Worm (Caenorhabditis elegans) whole organism, young adult: ENCODE results near the gene Y59E9AL.36.
"Not testable (repeated sequence)": the region's sequence is repeated elsewhere in the genome, so short reads cannot be mapped to it uniquely, and the experiment has no call there.

Experiments used
- B0019.2 ChIP-seq: fragments of 200-800 bp; sonication (Bioruptor generic); conservative IDR thresholded peaks from 2 replicates; pipeline ENCODE4 v1.3.6; 2022; ENCODE audit warnings: missing genetic modification reagents, missing genetic modification characterization, missing compliant biosample characterization
- F10E7.11 ChIP-seq: sonication (generic microtip); optimal IDR thresholded peaks from 2 replicates; lab custom pipeline; 2017; ENCODE audit warnings: mild to moderate bottlenecking, missing genetic modification characterization, moderate library complexity, missing compliant biosample characterization
- F33H1.4 ChIP-seq: fragments of 200-800 bp; sonication (Bioruptor generic); IDR thresholded peaks from 2 replicates; pipeline ENCODE4 v1.3.6; 2022; ENCODE audit warnings: missing genetic modification reagents, missing genetic modification characterization, missing compliant biosample characterization
- F37B4.10 ChIP-seq: fragments of 200-800 bp; sonication (Bioruptor generic); IDR thresholded peaks from 2 replicates; pipeline ENCODE4 v1.3.6; 2022; ENCODE audit warnings: missing genetic modification characterization, missing compliant biosample characterization
- F57A8.1 ChIP-seq: fragments of 200-800 bp; sonication (Bioruptor generic); optimal IDR thresholded peaks from 2 replicates; lab custom pipeline; 2018; ENCODE audit warnings: mild to moderate bottlenecking, missing genetic modification characterization, moderate library complexity, missing compliant biosample characterization
- K11D2.4 ChIP-seq: fragments of 200-800 bp; sonication (Bioruptor generic); IDR thresholded peaks from 2 replicates; pipeline ENCODE4 v1.3.6; 2022; ENCODE audit warnings: missing genetic modification reagents, missing genetic modification characterization, missing compliant biosample characterization
- T26A5.8 ChIP-seq: sonication (generic microtip); optimal IDR thresholded peaks from 2 replicates; lab custom pipeline; 2016; ENCODE audit warnings: missing genetic modification characterization, missing compliant biosample characterization
- attf-5 ChIP-seq: fragments of 200-800 bp; sonication (Bioruptor generic); optimal IDR thresholded peaks from 2 replicates; lab custom pipeline; 2018; ENCODE audit warnings: mild to moderate bottlenecking, missing genetic modification characterization, missing compliant biosample characterization
- attf-6 ChIP-seq: fragments of 200-800 bp; sonication (Bioruptor generic); IDR thresholded peaks from 2 replicates; pipeline ENCODE4 v1.3.6; 2022; ENCODE audit warnings: missing genetic modification reagents, missing genetic modification characterization, missing compliant biosample characterization
- ceh-58 ChIP-seq: fragments of 200-800 bp; sonication (Bioruptor generic); IDR thresholded peaks from 2 replicates; pipeline ENCODE4 v1.3.6; 2022; ENCODE audit warnings: missing genetic modification characterization, missing compliant biosample characterization
- ceh-91 ChIP-seq: fragments of 200-800 bp; sonication (Bioruptor generic); IDR thresholded peaks from 2 replicates; pipeline ENCODE4 v1.3.6; 2022; ENCODE audit warnings: missing genetic modification reagents, missing genetic modification characterization, missing compliant biosample characterization
- lag-1 ChIP-seq: fragments of 200-800 bp; sonication (Bioruptor generic); IDR thresholded peaks from 2 replicates; pipeline ENCODE4 v1.3.6; 2022; ENCODE audit warnings: missing genetic modification reagents, missing genetic modification characterization, missing compliant biosample characterization
- lin-26 ChIP-seq: fragments of 200-800 bp; sonication (Bioruptor generic); IDR thresholded peaks from 2 replicates; pipeline ENCODE4 v1.3.6; 2022; ENCODE audit warnings: missing genetic modification reagents, missing genetic modification characterization, missing compliant biosample characterization
- lir-1 ChIP-seq: fragments of 200-800 bp; sonication (Bioruptor generic); conservative IDR thresholded peaks from 2 replicates; pipeline ENCODE4 v1.3.6; 2022; ENCODE audit warnings: missing genetic modification reagents, missing genetic modification characterization, missing compliant biosample characterization
- madf-6 ChIP-seq: fragments of 200-800 bp; sonication (Bioruptor generic); IDR thresholded peaks from 2 replicates; pipeline ENCODE4 v1.3.6; 2022; ENCODE audit warnings: missing genetic modification reagents, missing genetic modification characterization, missing compliant biosample characterization
- madf-8 ChIP-seq: fragments of 200-800 bp; sonication (Bioruptor generic); conservative IDR thresholded peaks from 2 replicates; pipeline ENCODE4 v1.3.6; 2022; ENCODE audit warnings: missing genetic modification reagents, missing genetic modification characterization, missing compliant biosample characterization
- mcd-1 ChIP-seq: fragments of 200-800 bp; sonication (Bioruptor generic); IDR thresholded peaks from 2 replicates; pipeline ENCODE4 v1.3.6; 2022; ENCODE audit warnings: missing genetic modification reagents, missing genetic modification characterization, missing compliant biosample characterization
- nfya-1 ChIP-seq: sonication (generic microtip); optimal IDR thresholded peaks from 2 replicates; lab custom pipeline; 2017; ENCODE audit warnings: antibody characterized with exemption, missing compliant biosample characterization, missing genetic modification characterization, borderline replicate concordance; ENCODE audit not compliant: insufficient read depth
- nhr-179 ChIP-seq: sonication (generic microtip); optimal IDR thresholded peaks from 2 replicates; lab custom pipeline; 2016; ENCODE audit warnings: mild to moderate bottlenecking, missing genetic modification characterization, missing compliant biosample characterization
- nhr-27 ChIP-seq: fragments of 200-800 bp; sonication (Bioruptor generic); optimal IDR thresholded peaks from 2 replicates; lab custom pipeline; 2018; ENCODE audit warnings: mild to moderate bottlenecking, missing genetic modification characterization, moderate library complexity, missing compliant biosample characterization
- rcor-1 ChIP-seq: fragments of 200-800 bp; sonication (Bioruptor generic); IDR thresholded peaks from 2 replicates; pipeline ENCODE4 v1.3.6; 2022; ENCODE audit warnings: missing genetic modification reagents, missing genetic modification characterization, missing compliant biosample characterization
- rpc-1 ChIP-seq, 2 experiments: fragments of 150-350 bp in 1 of 2; sonication (generic microtip) in 1 of 2; optimal IDR thresholded peaks; 2 replicates each; lab custom pipeline; 2014 to 2018; ENCODE audit warnings: missing biosample characterization in 1 of 2, missing genetic modification characterization in 1 of 2, missing genetic modification reagents in 1 of 2, missing genotype in 1 of 2
- snpc-4 ChIP-seq, 5 experiments: fragments of 150-350 bp in 1 of 5; sonication (generic microtip) in 4 of 5; optimal IDR thresholded peaks; 2 replicates each; lab custom pipeline; 2014 to 2018; ENCODE audit warnings: missing genetic modification characterization in 5 of 5, missing biosample characterization in 3 of 5, antibody characterized with exemption in 2 of 5, mild to moderate bottlenecking in 2 of 5, missing compliant biosample characterization in 2 of 5, missing genotype in 2 of 5, moderate library complexity in 2 of 5, missing genetic modification reagents in 1 of 5
- tlf-1 ChIP-seq: fragments of 200-800 bp; sonication (Bioruptor generic); optimal IDR thresholded peaks from 2 replicates; lab custom pipeline; 2018; ENCODE audit warnings: mild to moderate bottlenecking, missing genetic modification characterization, missing compliant biosample characterization
- ztf-18 ChIP-seq: sonication (generic microtip); optimal IDR thresholded peaks from 2 replicates; lab custom pipeline; 2016; ENCODE audit warnings: missing genotype, mild to moderate bottlenecking, missing genetic modification characterization, missing compliant biosample characterization
- ztf-6 ChIP-seq: fragments of 200-800 bp; sonication (Bioruptor generic); IDR thresholded peaks from 2 replicates; pipeline ENCODE4 v1.3.6; 2022; ENCODE audit warnings: missing genetic modification reagents, missing genetic modification characterization, missing compliant biosample characterization

Gene Y59E9AL.36

DNA sequence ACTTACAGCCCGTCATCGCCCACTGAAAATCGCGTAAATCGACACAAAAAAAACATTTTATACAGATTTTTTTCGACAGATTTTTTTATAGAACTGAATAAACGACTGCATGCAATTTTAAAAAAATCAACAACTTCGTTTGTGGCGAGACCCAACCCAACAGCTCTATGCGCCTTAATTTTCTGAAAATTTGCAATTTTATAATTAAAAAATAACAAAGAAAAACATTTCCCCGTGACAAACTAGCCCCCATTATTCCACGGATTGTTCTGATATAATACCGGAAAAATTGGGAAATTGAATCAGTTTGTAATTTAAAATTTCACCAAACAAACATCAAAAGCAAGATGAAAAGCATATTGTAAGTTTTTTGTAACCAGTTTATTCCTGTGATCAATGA is 43.3 kb downstream of the Y59E9AL.36 start, which contains the start of gene ptp-5.1:
Gene ptp-5.1, plus strand, starts transcription at position 301 of the 400 bp plus-strand sequence.
- no peak for TF ChIP-seq B0019.2 (GFP tag; lab: Robert Waterston, UW)

DNA sequence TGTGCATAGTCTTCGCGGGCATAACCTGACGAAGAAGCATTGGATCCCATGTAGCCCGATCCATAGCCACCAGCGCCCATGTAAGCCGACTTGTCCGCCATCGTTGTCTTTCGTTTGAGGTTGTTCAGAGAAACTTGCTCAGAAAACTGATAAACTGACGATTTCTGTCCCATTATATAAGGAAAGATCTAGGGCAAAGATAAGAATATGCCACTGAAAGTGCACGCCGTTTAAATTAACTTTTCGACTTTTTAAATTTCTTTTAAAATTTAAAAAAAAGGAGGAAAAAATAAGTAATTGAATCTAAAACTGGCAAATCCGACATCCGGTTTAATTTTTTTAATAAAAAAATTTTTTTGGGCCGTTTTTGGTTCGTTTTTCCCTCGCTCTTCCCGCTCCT is 43.7 kb downstream of the Y59E9AL.36 start, which contains the start of gene nspd-6:
Gene nspd-6, minus strand, starts transcription at position 101 of the 400 bp plus-strand sequence.
- TF ChIP-seq ztf-18 (tag; lab: Kevin White, UChicago); B0019.2 (GFP tag; lab: Robert Waterston, UW); F33H1.4: not testable (repeated sequence)

ce11 chrIV:5162941-5163340 is 46.3 kb downstream of the Y59E9AL.36 start, which contains the start of the genes nspd-3 and C24D10.2:
nspd-3 (minus strand) TSS chrIV:5163041.
C24D10.2 (plus strand) TSS chrIV:5163339.
- not testable (repeated sequence) for TF ChIP-seq rcor-1 (GFP tag; lab: Robert Waterston, UW); attf-5 (GFP tag; lab: Kevin White, UChicago); tlf-1 (GFP tag; lab: Kevin White, UChicago)
- TF ChIP-seq, all 124 proteins: peak for 0; not testable (repeated sequence) for 124

DNA sequence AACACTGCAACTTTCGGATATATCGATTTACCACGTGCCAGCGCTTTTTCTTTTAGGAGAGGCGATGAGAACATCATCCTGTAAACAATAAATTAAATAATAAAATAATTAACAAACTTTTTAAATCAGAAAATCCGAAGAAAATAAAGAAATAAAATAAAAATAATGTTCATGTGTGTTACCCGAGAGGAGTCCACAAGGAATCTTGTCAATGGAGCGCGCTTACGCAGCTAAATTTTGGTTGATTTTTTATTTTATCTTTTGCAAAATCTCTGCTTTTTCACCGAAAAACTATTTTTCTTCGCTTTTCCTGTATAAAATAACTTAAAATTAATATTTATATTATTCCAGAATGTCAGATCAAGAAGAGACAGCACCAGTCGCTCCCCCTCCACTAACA is 49.1 kb downstream of the Y59E9AL.36 start, which contains the start of the genes C24D10.6 and C24D10.4:
Gene C24D10.6, minus strand, starts transcription at position 78 of the 400 bp plus-strand sequence.
Gene C24D10.4, plus strand, starts transcription at position 352 of the 400 bp plus-strand sequence.
- peak; percentile 87 for TF ChIP-seq mcd-1 (GFP tag; lab: Robert Waterston, UW)
- TF ChIP-seq snpc-4 (GFP tag; optimal IDR thresholded peaks at IDR 0.05; lab: Kevin White, UChicago), result peak; percentile 40
- TF ChIP-seq snpc-4 (tag; optimal IDR thresholded peaks at IDR 0.05; lab: Kevin White, UChicago), result peak in 3 of 4 experiments; percentile 21 to 84 (median 70)
- no peak for TF ChIP-seq ceh-91 (GFP tag; lab: Robert Waterston, UW)

DNA sequence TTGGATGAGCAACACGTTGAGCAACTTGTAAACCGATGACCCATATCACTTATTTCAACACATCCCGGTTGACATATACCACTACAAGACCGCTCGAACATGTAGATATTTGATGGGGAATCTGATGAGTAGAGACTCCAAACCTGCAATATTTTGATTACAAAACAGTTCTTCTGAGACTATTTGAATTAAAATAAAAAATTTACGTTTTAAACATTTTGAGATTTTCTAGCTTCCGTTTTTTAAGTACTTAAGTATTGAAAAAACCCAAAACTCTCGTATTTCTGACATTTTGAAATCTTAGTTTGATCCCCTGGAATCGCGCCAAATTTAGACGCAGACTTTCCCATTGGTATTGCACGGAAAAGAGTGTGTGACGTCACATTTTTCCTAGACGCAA is 52.1 kb downstream of the Y59E9AL.36 start, which contains the start of gene C24D10.49:
Gene C24D10.49, minus strand, starts transcription at position 101 of the 400 bp plus-strand sequence.
- TF ChIP-seq F37B4.10 (GFP tag; lab: Robert Waterston, UW) (no peak), madf-8 (GFP tag; lab: Robert Waterston, UW) (no peak), lir-1 (GFP tag; lab: Robert Waterston, UW) (no peak), madf-6 (GFP tag; lab: Robert Waterston, UW) (no peak), rpc-1 (optimal IDR thresholded peaks at IDR 0.05; lab: Kevin White, UChicago) (no peak), rpc-1 (tag; optimal IDR thresholded peaks at IDR 0.05; lab: Kevin White, UChicago) (no peak), nfya-1 (no peak), attf-6 (GFP tag; lab: Robert Waterston, UW) (no peak), K11D2.4 (GFP tag; lab: Robert Waterston, UW) (no peak), lag-1 (GFP tag; lab: Robert Waterston, UW) (no peak), ceh-58 (no peak), F10E7.11 (tag; lab: Kevin White, UChicago) (no peak), attf-5 (GFP tag; lab: Kevin White, UChicago) (no peak), T26A5.8 (tag; lab: Kevin White, UChicago) (no peak), nhr-27 (tag; lab: Kevin White, UChicago) (no peak), nhr-179 (tag; lab: Kevin White, UChicago) (no peak), ztf-6 (GFP tag; lab: Robert Waterston, UW) (no peak), F57A8.1 (GFP tag; lab: Kevin White, UChicago) (no peak), lin-26 (GFP tag; lab: Robert Waterston, UW) (no peak)
- TF ChIP-seq, all 124 proteins: peak for 0
